Worm (Caenorhabditis elegans) whole organism, L3 larva: ENCODE data around the gene snt-1.

Experiments used
- R02D3.7 ChIP-seq: fragments of 150-350 bp; optimal IDR thresholded peaks from 2 replicates; lab custom pipeline; 2014; ENCODE audit warnings: missing biosample characterization, missing genetic modification characterization
- ZK546.5 ChIP-seq: sonication (generic microtip); optimal IDR thresholded peaks from 2 replicates; lab custom pipeline; 2017; ENCODE audit warnings: missing biosample characterization, missing genetic modification characterization
- aly-2 ChIP-seq: fragments of 150-350 bp; optimal IDR thresholded peaks from 2 replicates; lab custom pipeline; 2014; ENCODE audit warnings: missing biosample characterization, missing genetic modification characterization
- ama-1 ChIP-seq: fragments of 150-350 bp; optimal IDR thresholded peaks from 2 replicates; lab custom pipeline; 2018
- ceh-28 ChIP-seq: fragments of 150-350 bp; optimal IDR thresholded peaks from 2 replicates; lab custom pipeline; 2014; ENCODE audit warnings: missing biosample characterization, missing genetic modification reagents, missing genetic modification characterization
- ceh-82 ChIP-seq: fragments of 150-350 bp; optimal IDR thresholded peaks from 2 replicates; lab custom pipeline; 2014; ENCODE audit warnings: missing biosample characterization, missing genetic modification characterization
- ceh-9 ChIP-seq: sonication (generic microtip); optimal IDR thresholded peaks from 2 replicates; lab custom pipeline; 2018; ENCODE audit warnings: missing biosample characterization, missing genetic modification characterization
- egl-5 ChIP-seq: fragments of 150-350 bp; optimal IDR thresholded peaks from 2 replicates; lab custom pipeline; 2017; ENCODE audit warnings: missing biosample characterization, missing genetic modification reagents, missing genetic modification characterization, inconsistent platforms
- elt-2 ChIP-seq: sonication (generic microtip); optimal IDR thresholded peaks from 2 replicates; lab custom pipeline; 2016; ENCODE audit warnings: missing genetic modification reagents, mild to moderate bottlenecking, missing genetic modification characterization, missing compliant biosample characterization
- fkh-10 ChIP-seq: sonication (generic microtip); optimal IDR thresholded peaks from 2 replicates; lab custom pipeline; 2017; ENCODE audit warnings: missing biosample characterization, missing genetic modification reagents, missing genetic modification characterization
- fos-1 ChIP-seq: fragments of 150-350 bp; optimal IDR thresholded peaks from 2 replicates; lab custom pipeline; 2014; ENCODE audit warnings: missing biosample characterization, missing genetic modification characterization
- hmg-11 ChIP-seq: sonication (generic microtip); optimal IDR thresholded peaks from 2 replicates; lab custom pipeline; 2016; ENCODE audit warnings: missing genetic modification characterization, missing compliant biosample characterization
- lin-15B ChIP-seq: fragments of 150-350 bp; optimal IDR thresholded peaks from 2 replicates; lab custom pipeline; 2014; ENCODE audit warnings: missing biosample characterization, missing genetic modification characterization
- lin-39 ChIP-seq: fragments of 150-350 bp; optimal IDR thresholded peaks from 2 replicates; lab custom pipeline; 2018; ENCODE audit warnings: missing biosample characterization, missing genetic modification reagents, missing genetic modification characterization
- mdl-1 ChIP-seq: fragments of 150-350 bp; optimal IDR thresholded peaks from 2 replicates; lab custom pipeline; 2014; ENCODE audit warnings: missing biosample characterization, missing genetic modification characterization
- nfya-1 ChIP-seq: sonication (generic microtip); optimal IDR thresholded peaks from 2 replicates; lab custom pipeline; 2017; ENCODE audit warnings: missing genetic modification characterization, mild to moderate bottlenecking, missing compliant biosample characterization, antibody characterized with exemption, moderate library complexity; ENCODE audit not compliant: insufficient read depth
- nhr-11 ChIP-seq: fragments of 150-350 bp; optimal IDR thresholded peaks from 2 replicates; lab custom pipeline; 2014; ENCODE audit warnings: missing biosample characterization, missing genetic modification characterization
- nhr-23 ChIP-seq: fragments of 150-350 bp; optimal IDR thresholded peaks from 2 replicates; lab custom pipeline; 2014; ENCODE audit warnings: missing biosample characterization, missing genetic modification reagents, missing genetic modification characterization
- nhr-237 ChIP-seq: fragments of 150-350 bp; optimal IDR thresholded peaks from 2 replicates; lab custom pipeline; 2014; ENCODE audit warnings: missing biosample characterization, missing genetic modification characterization
- nhr-25 ChIP-seq: sonication (generic microtip); optimal IDR thresholded peaks from 2 replicates; lab custom pipeline; 2017; ENCODE audit warnings: missing biosample characterization, missing genetic modification characterization
- nhr-28 ChIP-seq: fragments of 150-350 bp; optimal IDR thresholded peaks from 2 replicates; lab custom pipeline; 2014; ENCODE audit warnings: missing biosample characterization, missing genetic modification characterization
- nhr-67 ChIP-seq: fragments of 150-350 bp; optimal IDR thresholded peaks from 2 replicates; lab custom pipeline; 2014; ENCODE audit warnings: missing biosample characterization, missing genetic modification characterization
- nhr-76 ChIP-seq: fragments of 150-350 bp; sonication (generic microtip); optimal IDR thresholded peaks from 5 replicates; lab custom pipeline; 2014; ENCODE audit warnings: missing biosample characterization, missing genetic modification characterization
- nhr-77 ChIP-seq: fragments of 150-350 bp; optimal IDR thresholded peaks from 2 replicates; lab custom pipeline; 2014; ENCODE audit warnings: missing biosample characterization, missing genetic modification characterization
- pha-4 ChIP-seq: fragments of 150-350 bp; optimal IDR thresholded peaks from 2 replicates; lab custom pipeline; 2014; ENCODE audit warnings: missing biosample characterization, missing genetic modification reagents, missing genetic modification characterization
- pqm-1 ChIP-seq: fragments of 150-350 bp; optimal IDR thresholded peaks from 2 replicates; lab custom pipeline; 2017; ENCODE audit warnings: missing biosample characterization, missing genetic modification characterization, inconsistent platforms
- snpc-4 ChIP-seq: fragments of 150-350 bp; optimal IDR thresholded peaks from 2 replicates; lab custom pipeline; 2014; ENCODE audit warnings: missing biosample characterization, missing genetic modification characterization
- tbx-2 ChIP-seq: sonication (generic microtip); optimal IDR thresholded peaks from 2 replicates; lab custom pipeline; 2016; ENCODE audit warnings: mild to moderate bottlenecking, missing genetic modification characterization, missing compliant biosample characterization
- unc-39 ChIP-seq: sonication (generic microtip); optimal IDR thresholded peaks from 4 replicates; lab custom pipeline; 2017; ENCODE audit warnings: missing biosample characterization, missing genetic modification characterization
- unc-62 ChIP-seq: fragments of 150-350 bp; sonication (generic microtip); optimal IDR thresholded peaks from 4 replicates; lab custom pipeline; 2014; ENCODE audit warnings: missing biosample characterization, missing genetic modification reagents, missing genetic modification characterization
- ztf-11 ChIP-seq: fragments of 150-350 bp; optimal IDR thresholded peaks from 2 replicates; lab custom pipeline; 2014; ENCODE audit warnings: missing biosample characterization, missing genetic modification characterization
- ztf-4 ChIP-seq: fragments of 150-350 bp; optimal IDR thresholded peaks from 2 replicates; lab custom pipeline; 2014; ENCODE audit warnings: missing biosample characterization, missing genetic modification characterization

The snt-1 gene

DNA sequence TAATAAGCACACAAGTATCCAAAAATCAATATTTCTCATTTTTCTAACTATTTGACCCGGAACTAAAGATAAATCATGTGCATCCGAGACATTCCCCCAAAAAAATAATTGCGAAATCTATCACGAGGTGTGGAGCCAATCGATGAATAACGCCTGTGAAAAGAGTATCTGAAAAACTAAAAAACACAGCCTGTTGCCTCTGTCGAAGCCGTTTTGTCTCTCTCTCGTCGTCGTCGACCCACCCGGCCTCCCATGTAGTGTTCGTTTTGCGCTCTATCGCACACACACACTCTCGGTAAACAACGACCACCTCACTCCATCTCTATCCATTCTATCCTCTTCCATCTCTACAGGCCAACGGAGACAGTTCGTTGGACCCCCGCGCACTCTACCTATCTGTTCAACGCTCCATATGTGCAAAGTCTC lies 28.0 kb upstream of the snt-1 start (continued):
- no peak for TF ChIP-seq ZK546.5 (tag; lab: Kevin White, UChicago)
- peak; percentile 81 for TF ChIP-seq nfya-1
- no peak for TF ChIP-seq R02D3.7 (tag; lab: Kevin White, UChicago)
- TF ChIP-seq nhr-28 (tag; lab: Kevin White, UChicago): no peak
- TF ChIP-seq nhr-11 (tag; lab: Kevin White, UChicago): peak; percentile 26
- no peak for TF ChIP-seq nhr-77 (tag; lab: Kevin White, UChicago)
- no peak for TF ChIP-seq unc-62 (GFP tag; lab: Kevin White, UChicago)
- peak; percentile 77 for TF ChIP-seq lin-15B (tag; lab: Kevin White, UChicago)
- no peak for TF ChIP-seq ztf-11 (tag; lab: Kevin White, UChicago)
- TF ChIP-seq mdl-1 (tag; lab: Kevin White, UChicago): no peak
- TF ChIP-seq pqm-1 (tag; lab: Kevin White, UChicago): no peak
- no peak for TF ChIP-seq unc-39
- peak; percentile 19 for TF ChIP-seq nhr-23

DNA sequence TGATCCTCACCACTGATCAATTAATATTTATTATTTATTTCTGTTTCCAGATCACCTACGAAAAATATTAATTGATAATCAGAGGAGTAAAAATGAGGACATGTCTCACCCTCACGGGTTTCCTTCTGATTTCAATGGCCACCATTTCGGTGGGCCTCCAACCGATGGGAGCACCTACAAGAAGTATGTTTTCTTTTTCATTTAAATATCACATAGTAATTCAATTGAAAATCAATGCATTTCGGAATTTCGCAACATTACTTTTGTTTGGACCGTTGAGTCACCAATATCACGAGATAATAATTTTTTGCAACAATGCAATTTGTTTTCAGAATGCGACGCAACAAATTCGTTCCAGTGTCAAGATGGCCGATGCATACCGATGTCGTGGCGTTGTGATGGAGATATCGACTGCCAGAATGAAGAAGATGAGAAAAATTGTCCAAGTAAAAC lies 27.4 kb upstream of the snt-1 start, which contains the start of gene gldi-2:
Gene gldi-2 (plus strand): TSS at position 51 of the 453 bp plus-strand sequence.
- no peak for TF ChIP-seq lin-39 (tag; lab: Kevin White, UChicago)
- TF ChIP-seq aly-2 (tag; lab: Kevin White, UChicago): no peak
- TF ChIP-seq ceh-82 (tag; lab: Kevin White, UChicago): no peak
- TF ChIP-seq egl-5 (tag; lab: Kevin White, UChicago): no peak
- TF ChIP-seq mdl-1 (tag; lab: Kevin White, UChicago): no peak
- TF ChIP-seq hmg-11: no peak

DNA sequence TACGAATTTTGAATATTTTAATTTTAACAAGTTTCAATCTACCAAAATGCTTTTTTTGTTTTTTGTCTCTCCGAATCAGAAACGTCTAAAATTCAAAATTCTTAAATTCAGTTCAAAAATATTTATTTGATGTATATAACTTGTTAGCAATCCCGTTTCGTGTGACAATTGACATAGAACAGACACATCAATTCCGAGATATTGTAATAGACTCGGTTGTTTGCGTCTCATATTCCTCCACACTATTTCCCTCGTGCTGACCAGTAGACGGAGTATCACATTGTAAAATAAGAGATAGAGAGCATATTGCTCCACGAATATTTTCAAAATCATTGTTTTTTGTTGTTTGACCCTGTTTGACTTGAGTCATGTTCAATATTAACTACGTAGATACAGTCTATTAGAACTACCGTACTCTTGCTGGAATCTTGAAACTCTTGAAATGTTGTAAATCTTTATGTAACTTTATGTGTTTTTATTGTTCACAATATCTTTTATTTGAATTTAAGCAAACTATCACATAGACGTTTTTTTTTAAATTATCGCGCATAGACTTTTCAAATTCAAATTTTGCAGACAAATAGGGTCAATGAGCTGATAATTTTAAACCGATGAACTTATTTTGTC lies 22.0 kb upstream of the snt-1 start, which contains the start of gene T13C2.3:
Gene T13C2.3 (plus strand): TSS at position 577 of the 627 bp plus-strand sequence.
- TF ChIP-seq ztf-4 (tag; lab: Kevin White, UChicago): no peak
- no peak for TF ChIP-seq ZK546.5 (tag; lab: Kevin White, UChicago)
- TF ChIP-seq unc-39: no peak
- no peak for TF ChIP-seq unc-62 (GFP tag; lab: Kevin White, UChicago)

DNA sequence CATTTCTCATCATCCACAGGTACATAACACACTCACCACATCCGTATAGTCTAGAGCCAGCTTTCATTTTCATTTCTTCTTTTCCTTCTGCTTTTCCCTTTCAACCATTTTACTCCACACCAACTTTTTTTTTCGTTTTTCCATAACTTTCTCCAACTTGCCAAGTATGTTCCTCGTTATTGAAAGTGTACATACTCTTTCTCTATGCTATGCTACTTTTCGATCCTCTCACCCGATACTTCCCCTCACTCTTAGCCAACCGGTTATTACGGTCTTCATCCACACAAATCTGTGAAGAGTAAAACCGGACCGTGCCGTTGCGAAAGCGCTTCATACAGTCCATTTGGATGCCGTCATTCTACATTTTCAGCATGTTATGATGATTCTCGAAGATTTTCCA lies 18.9 kb upstream of the snt-1 start, which contains the start of gene T13C2.2:
Gene T13C2.2 (plus strand): TSS at position 301 of the 400 bp plus-strand sequence.
- no peak for TF ChIP-seq nhr-67 (tag; lab: Kevin White, UChicago)
- TF ChIP-seq nfya-1: no peak
- TF ChIP-seq lin-39 (tag; lab: Kevin White, UChicago): no peak

DNA sequence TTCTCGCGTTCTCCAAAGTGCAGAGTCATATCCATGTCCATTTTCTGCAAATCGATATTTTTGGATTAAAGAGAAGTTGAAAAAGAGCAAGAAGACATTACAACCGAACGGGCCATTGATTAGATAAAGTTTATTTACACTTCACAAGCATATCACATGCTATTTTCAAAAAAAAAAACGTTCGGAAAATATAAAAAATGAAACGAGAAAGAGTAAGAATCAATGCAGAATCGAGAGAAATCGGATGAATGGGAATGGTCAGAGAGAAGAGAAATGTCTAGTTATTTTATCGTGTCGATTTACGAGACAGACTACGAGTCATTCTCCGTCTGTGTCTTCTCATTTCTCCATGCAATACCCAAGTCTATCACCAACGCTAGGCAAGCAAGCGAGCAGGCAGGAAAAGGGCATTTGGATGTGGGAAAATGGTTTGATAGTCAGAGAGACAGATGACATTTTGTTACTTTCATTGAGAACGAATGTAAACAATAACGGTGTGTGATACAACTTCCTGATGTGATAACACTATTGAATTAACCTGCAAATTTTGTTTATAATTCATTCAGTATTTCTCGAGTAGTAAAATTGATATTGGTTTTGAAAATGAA lies 10.6 kb upstream of the snt-1 start, which contains the start of gene F31E8.4:
Gene F31E8.4 (minus strand): TSS at position 51 of the 608 bp plus-strand sequence.
- peak; percentile 4 for TF ChIP-seq nfya-1
- TF ChIP-seq nhr-67 (tag; lab: Kevin White, UChicago): no peak
- no peak for TF ChIP-seq ama-1 (lab: Kevin White, UChicago)
- TF ChIP-seq fos-1: no peak
- TF ChIP-seq snpc-4 (tag; lab: Kevin White, UChicago): no peak
- TF ChIP-seq hmg-11: peak; percentile 46
- no peak for TF ChIP-seq nhr-11 (tag; lab: Kevin White, UChicago)
- no peak for TF ChIP-seq fkh-10 (GFP tag; lab: Kevin White, UChicago)
- no peak for TF ChIP-seq nhr-25 (tag; lab: Kevin White, UChicago)
- no peak for TF ChIP-seq ceh-28 (tag; lab: Kevin White, UChicago)
- TF ChIP-seq ceh-9 (tag; lab: Kevin White, UChicago): no peak
- TF ChIP-seq lin-15B (tag; lab: Kevin White, UChicago): peak; percentile 3
- TF ChIP-seq ceh-82 (tag; lab: Kevin White, UChicago): no peak
- TF ChIP-seq tbx-2: no peak
- TF ChIP-seq pqm-1 (tag; lab: Kevin White, UChicago): peak; percentile 69
- peak; percentile 43 for TF ChIP-seq R02D3.7 (tag; lab: Kevin White, UChicago)
- peak; percentile 10 for TF ChIP-seq egl-5 (tag; lab: Kevin White, UChicago)
- peak; percentile 68 for TF ChIP-seq pha-4 (tag; lab: Kevin White, UChicago)
- no peak for TF ChIP-seq nhr-76
- TF ChIP-seq elt-2 (tag; lab: Kevin White, UChicago): peak; percentile 73
- no peak for TF ChIP-seq nhr-237 (tag; lab: Kevin White, UChicago)
